Fruit fly (Drosophila melanogaster): ENCODE measurements around the gene Cpr65Ax1.

The Cpr65Ax1 gene

dm6 chr3L:6188995-6189927 is 41.5 kb upstream of the Cpr65Ax1 start, which contains the start of the genes D19A and CG7386 (continued):
- TF ChIP-seq CG3281 (GFP tag; optimal IDR thresholded peaks at IDR 0.05) (peak; percentile 38), dm (GFP tag; optimal IDR thresholded peaks at IDR 0.05) (no peak), CG7372 (GFP tag; IDR thresholded peaks at IDR 0.05) (peak; percentile 32; the same call in 1 of the 2 replicates), CG1233 (GFP tag; optimal IDR thresholded peaks at IDR 0.05) (peak; percentile 41), CG18599 (GFP tag; optimal IDR thresholded peaks at IDR 0.05) (peak; percentile 43), CG10462 (GFP tag; optimal IDR thresholded peaks at IDR 0.05) (no peak), Trl (optimal IDR thresholded peaks at IDR 0.05) (no peak), Trl (GFP tag; optimal IDR thresholded peaks at IDR 0.05) (peak; percentile 54), danr (GFP tag; IDR thresholded peaks at IDR 0.05) (no peak), Hmr (GFP tag; optimal IDR thresholded peaks at IDR 0.05) (peak; percentile 53), CG12659 (GFP tag; optimal IDR thresholded peaks at IDR 0.05) (peak; percentile 49), Eip74EF (GFP tag; optimal IDR thresholded peaks at IDR 0.05) (no peak), scrt (GFP tag; optimal IDR thresholded peaks at IDR 0.05) (peak; percentile 8), Sry-δ (GFP tag; optimal IDR thresholded peaks at IDR 0.05) (peak; percentile 22), ab (GFP tag; optimal IDR thresholded peaks at IDR 0.05) (peak; percentile 52), pnt (GFP tag; optimal IDR thresholded peaks at IDR 0.05) (peak; percentile 39), jigr1 (GFP tag; IDR thresholded peaks at IDR 0.05) (no peak), CG32532 (GFP tag; IDR thresholded peaks at IDR 0.05) (peak; percentile 80), CG34376 (GFP tag; optimal IDR thresholded peaks at IDR 0.05) (no peak), zen (tag; optimal IDR thresholded peaks at IDR 0.05) (peak; percentile 3), CG15601 (tag; optimal IDR thresholded peaks at IDR 0.05) (peak; percentile 20), Nf-YB (GFP tag; optimal IDR thresholded peaks at IDR 0.05) (peak; percentile 29), CG2889 (GFP tag; IDR thresholded peaks at IDR 0.05) (0 out of 3 replicates have a peak, but pooled peaks have one; percentile 57), jing (GFP tag; optimal IDR thresholded peaks at IDR 0.05) (no peak), cad (GFP tag; optimal IDR thresholded peaks at IDR 0.05) (no peak), sens (GFP tag) (peak; percentile 83), CG3838 (GFP tag; optimal IDR thresholded peaks at IDR 0.05) (no peak), CG11093 (GFP tag; IDR thresholded peaks at IDR 0.05) (peak; percentile 53; the same call in 2 of the 3 replicates), toy (GFP tag; IDR thresholded peaks at IDR 0.05) (0 out of 2 replicates have a peak, but pooled peaks have one; percentile 33), CG6813 (GFP tag; optimal IDR thresholded peaks at IDR 0.05) (no peak), Bgb (GFP tag; IDR thresholded peaks at IDR 0.05; ENCODE audit: partially characterized antibody) (peak; percentile 35; the same call in 1 of the 2 replicates), mirr (GFP tag; optimal IDR thresholded peaks at IDR 0.05) (peak; percentile 37), stwl (tag; optimal IDR thresholded peaks at IDR 0.05) (peak; percentile 62), Drgx (GFP tag; IDR thresholded peaks at IDR 0.05) (peak; percentile 55), CG7271 (tag; optimal IDR thresholded peaks at IDR 0.05) (no peak), CG8478 (optimal IDR thresholded peaks at IDR 0.05) (no peak), Dek (tag; optimal IDR thresholded peaks at IDR 0.05) (peak; percentile 47), br (optimal IDR thresholded peaks at IDR 0.05) (no peak), mld (GFP tag; IDR thresholded peaks at IDR 0.05; ENCODE audit: partially characterized antibody) (no peak), Poxn (GFP tag; IDR thresholded peaks at IDR 0.05) (no peak), CG6175 (GFP tag; IDR thresholded peaks at IDR 0.05) (no peak), Oaz (GFP tag; IDR thresholded peaks at IDR 0.05) (peak; percentile 48; the same call in 1 of the 2 replicates), ERR (GFP tag; optimal IDR thresholded peaks at IDR 0.05) (peak; percentile 2), B-H1 (GFP tag; IDR thresholded peaks at IDR 0.05) (peak; percentile 16; the same call in 2 of the 3 replicates), CG15696 (tag; optimal IDR thresholded peaks at IDR 0.05) (peak; percentile 31), CG2712 (tag; optimal IDR thresholded peaks at IDR 0.05) (peak; percentile 70), NfI (GFP tag; optimal IDR thresholded peaks at IDR 0.05) (peak; percentile 45), CG13287 (GFP tag; IDR thresholded peaks at IDR 0.05; ENCODE audit: partially characterized antibody) (peak; percentile 18; the same call in 1 of the 2 replicates), CG33557 (GFP tag; optimal IDR thresholded peaks at IDR 0.05) (peak; percentile 48)
